Worm (Caenorhabditis elegans): ENCODE data around the gene T05C7.5.

DNA sequence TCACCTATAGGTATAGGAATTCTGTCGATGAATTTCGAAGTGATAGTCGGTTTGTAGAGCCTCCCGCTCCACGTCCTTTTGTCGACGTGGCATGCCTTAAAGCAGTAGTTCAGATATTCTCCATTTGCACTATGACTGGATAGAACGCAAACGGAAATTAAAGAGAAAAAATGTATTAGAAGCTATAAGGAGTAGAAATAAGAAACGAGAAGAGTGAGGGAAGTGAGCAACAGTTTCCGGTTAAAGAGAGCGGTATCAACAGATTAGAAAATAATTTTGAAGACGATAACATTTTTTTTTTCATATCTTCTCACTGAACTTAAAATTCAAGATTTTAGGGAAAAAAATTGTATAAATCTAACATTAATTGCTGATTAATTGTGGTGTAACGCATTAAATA lies 5.2 kb downstream of the T05C7.5 start, which contains the start of gene T05C7.4:
- TF ChIP-seq him-1 (tag; optimal IDR thresholded peaks at IDR 0.05) (no peak), dao-5 (tag; optimal IDR thresholded peaks at IDR 0.05) (no peak), W03F9.2 (tag; optimal IDR thresholded peaks at IDR 0.05) (no peak)

Data from whole organism, L4/young adult.